Worm (Caenorhabditis elegans) whole organism, L4 larva: ENCODE results near the gene Y49F6B.8.

Experiments used
- aha-1 ChIP-seq: fragments of 150-350 bp; peaks from one replicate; lab custom pipeline; 2014; ENCODE audit warnings: missing biosample characterization, missing genetic modification characterization
- arid-1 ChIP-seq: fragments of 200-800 bp; sonication (Bioruptor generic); conservative IDR thresholded peaks from 2 replicates; pipeline ENCODE4 v1.3.6; 2022; ENCODE audit warnings: missing genetic modification reagents, missing genetic modification characterization, missing compliant biosample characterization
- ceh-20 ChIP-seq: fragments of 200-800 bp; sonication (Bioruptor generic); IDR thresholded peaks from 2 replicates; pipeline ENCODE4 v1.3.6; 2022; ENCODE audit warnings: missing genetic modification reagents, missing genetic modification characterization, missing compliant biosample characterization
- fkh-10 ChIP-seq: fragments of 150-350 bp; optimal IDR thresholded peaks from 2 replicates; lab custom pipeline; 2014; ENCODE audit warnings: missing biosample characterization, missing genetic modification reagents, missing genetic modification characterization
- lsy-2 ChIP-seq, 2 experiments: fragments of 150-350 bp in 1 of 2; sonication (generic microtip) in 1 of 2; optimal IDR thresholded peaks; 2 replicates each; lab custom pipeline; 2014 to 2017; ENCODE audit warnings: missing biosample characterization in 2 of 2, missing genetic modification characterization in 2 of 2
- nhr-10 ChIP-seq: fragments of 150-350 bp; optimal IDR thresholded peaks from 2 replicates; lab custom pipeline; 2014; ENCODE audit warnings: missing biosample characterization, missing genetic modification characterization
- nhr-11 ChIP-seq: fragments of 150-350 bp; optimal IDR thresholded peaks from 2 replicates; lab custom pipeline; 2014; ENCODE audit warnings: missing biosample characterization, missing genetic modification characterization
- nhr-237 ChIP-seq: sonication (generic microtip); optimal IDR thresholded peaks from 2 replicates; lab custom pipeline; 2017; ENCODE audit warnings: missing biosample characterization, missing genetic modification characterization
- nhr-6 ChIP-seq: fragments of 150-350 bp; optimal IDR thresholded peaks from 2 replicates; lab custom pipeline; 2014; ENCODE audit warnings: missing biosample characterization, missing genetic modification characterization
- pha-4 ChIP-seq, 2 experiments: fragments of 150-350 bp in 1 of 2; fragments of 200-800 bp in 1 of 2; sonication (Bioruptor generic) in 1 of 2; IDR thresholded peaks in 1 of 2; optimal IDR thresholded peaks in 1 of 2; 2 replicates each; pipeline versions ENCODE4 v1.3.6 to Lab custom; 2014 to 2022; ENCODE audit warnings: missing genetic modification characterization in 2 of 2, missing genetic modification reagents in 2 of 2, missing biosample characterization in 1 of 2, missing compliant biosample characterization in 1 of 2
- skn-1 ChIP-seq: fragments of 150-350 bp; optimal IDR thresholded peaks from 2 replicates; lab custom pipeline; 2014; ENCODE audit warnings: missing biosample characterization, missing genetic modification characterization
- snpc-4 ChIP-seq: fragments of 150-350 bp; optimal IDR thresholded peaks from 2 replicates; lab custom pipeline; 2014; ENCODE audit warnings: missing biosample characterization, missing genetic modification characterization
- unc-39 ChIP-seq: sonication (generic microtip); optimal IDR thresholded peaks from 2 replicates; lab custom pipeline; 2017; ENCODE audit warnings: missing biosample characterization, missing genetic modification characterization
- zag-1 ChIP-seq: fragments of 150-350 bp; optimal IDR thresholded peaks from 2 replicates; lab custom pipeline; 2014; ENCODE audit warnings: missing biosample characterization, missing genetic modification characterization

DNA sequence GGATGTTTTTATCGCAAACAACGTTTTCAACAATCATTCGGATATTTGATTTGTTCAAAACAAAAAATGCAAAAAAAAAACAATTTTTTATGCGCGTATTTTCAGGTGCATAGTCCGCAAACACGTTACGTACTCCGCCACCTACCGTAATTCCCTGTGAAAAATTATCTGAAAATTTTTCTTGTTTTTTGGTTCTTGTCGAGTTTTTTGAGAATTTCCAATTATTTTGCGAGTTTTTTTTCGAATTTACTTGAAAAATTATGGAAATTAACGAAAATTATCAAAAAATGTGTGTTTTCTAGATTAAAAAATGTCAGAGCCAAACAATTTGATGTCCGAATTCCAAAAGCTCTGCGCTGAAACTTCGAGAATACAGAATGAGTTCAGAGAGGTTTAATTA, 29.1 kb downstream of the Y49F6B.8 start, which contains the start of gene C16C8.12:
- TF ChIP-seq ceh-20 (GFP tag; lab: Robert Waterston, UW) (no peak), nhr-6 (tag; lab: Kevin White, UChicago) (no peak), arid-1 (GFP tag; lab: Robert Waterston, UW) (no peak), nhr-11 (no peak), pha-4 (GFP tag; IDR thresholded peaks at IDR 0.05; lab: Robert Waterston, UW) (no peak), pha-4 (tag; optimal IDR thresholded peaks at IDR 0.05; lab: Kevin White, UChicago) (no peak), unc-39 (tag; lab: Kevin White, UChicago) (no peak), skn-1 (tag; lab: Kevin White, UChicago) (no peak), lsy-2 (tag; optimal IDR thresholded peaks at IDR 0.05; lab: Kevin White, UChicago) (no peak), nhr-237 (tag; lab: Kevin White, UChicago) (no peak), aha-1 (no peak), snpc-4 (no peak), fkh-10 (GFP tag; lab: Kevin White, UChicago) (no peak), nhr-10 (tag; lab: Kevin White, UChicago) (no peak), zag-1 (tag; lab: Kevin White, UChicago) (no peak)
